Worm (Caenorhabditis elegans): ENCODE results near the gene C06C3.10.

ce11 chrII:9411497-9411896 lies 34.4 kb upstream of the C06C3.10 start, which contains the start of gene M176.9:
- TF ChIP-seq egl-27 (tag; optimal IDR thresholded peaks at IDR 0.05) (no peak), nhr-10 (tag; optimal IDR thresholded peaks at IDR 0.05) (no peak)
